Fruit fly (Drosophila melanogaster) Kc167 (cell line): ENCODE measurements around the gene bab2.

ENCODE experiments used
- Sin3A ChIP-seq: fragments of >200 bp; optimal IDR thresholded peaks from 2 replicates; lab custom pipeline; 2018; ENCODE audit warnings: missing external identifiers
- h ChIP-seq: fragments of >200 bp; optimal IDR thresholded peaks from 3 replicates; lab custom pipeline; 2018; ENCODE audit warnings: missing external identifiers

DNA sequence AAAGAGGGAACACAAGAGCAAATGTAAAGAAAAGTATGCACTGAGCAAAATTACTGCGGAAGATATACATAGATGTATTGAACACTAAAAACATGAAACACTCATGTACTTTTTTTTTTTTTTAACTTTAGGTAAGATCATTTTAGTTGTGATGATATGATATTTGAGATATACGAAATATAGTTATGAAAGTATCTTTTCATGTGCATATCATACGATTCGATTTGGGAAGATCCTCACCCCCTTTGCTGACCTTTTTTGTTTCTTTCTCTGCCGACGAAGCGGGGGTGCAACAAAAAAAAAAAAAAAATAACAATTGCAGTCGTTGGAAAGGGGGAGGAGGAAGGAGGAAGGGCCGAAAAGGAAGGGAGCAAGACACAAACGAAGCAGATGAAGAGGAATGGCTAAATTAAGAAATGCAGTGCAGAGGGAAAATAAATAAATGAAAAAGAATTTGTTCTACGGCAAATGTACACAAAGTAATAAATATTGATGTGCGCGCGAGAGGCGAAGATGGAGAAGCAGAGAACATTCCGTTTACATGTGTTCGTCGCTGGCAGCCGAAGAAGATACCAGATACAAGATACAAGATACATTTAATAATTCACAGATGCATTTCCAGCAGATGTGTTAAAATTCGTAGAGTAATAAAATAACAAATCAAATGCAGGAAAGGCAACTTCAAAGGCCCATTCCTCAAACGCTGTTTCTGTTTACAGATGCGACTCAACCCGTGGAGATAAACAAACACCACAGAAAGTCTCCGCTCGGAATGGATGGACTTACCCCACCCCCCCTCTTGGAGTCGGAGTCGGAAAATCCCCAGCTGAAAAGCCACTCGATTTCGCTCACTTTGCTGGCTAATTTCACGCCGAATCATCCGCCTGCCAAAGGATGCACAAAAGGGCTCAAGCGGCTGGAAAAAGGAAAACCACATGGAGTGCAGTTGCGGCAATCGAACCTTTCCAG lies 9.8 kb downstream of the bab2 start:
- TF ChIP-seq Sin3A (lab: Kevin White, UChicago) (no peak), h (lab: Kevin White, UChicago) (no peak)
